Fruit fly (Drosophila melanogaster) whole organism, prepupa: Measurements from ENCODE around the gene CG2975.

Source experiments
- Blimp-1 ChIP-seq: fragments of 200-800 bp; sonication (Bioruptor generic); optimal IDR thresholded peaks from 3 replicates; lab custom pipeline; 2017; ENCODE audit warnings: missing biosample characterization, missing genetic modification characterization, mild to moderate bottlenecking, moderate library complexity, missing genetic modification reagents
- CG10631 ChIP-seq: fragments of 200-800 bp; sonication (Bioruptor generic); optimal IDR thresholded peaks from 2 replicates; lab custom pipeline; 2016; ENCODE audit warnings: missing biosample characterization, missing genetic modification characterization
- CG10669 ChIP-seq: fragments of 200-800 bp; sonication (Bioruptor generic); optimal IDR thresholded peaks from 3 replicates; lab custom pipeline; 2018; ENCODE audit warnings: missing biosample characterization, mild to moderate bottlenecking, missing genetic modification characterization, moderate library complexity
- CG11294 ChIP-seq: fragments of 200-800 bp; sonication (Bioruptor generic); IDR thresholded peaks from 2 replicates; pipeline ENCODE4 v1.3.6; 2022; ENCODE audit warnings: missing biosample characterization, missing genetic modification characterization
- CG11902 ChIP-seq: fragments of 200-800 bp; sonication (Bioruptor generic); optimal IDR thresholded peaks from 3 replicates; lab custom pipeline; 2016; ENCODE audit warnings: missing biosample characterization, missing genetic modification characterization
- CG1621 ChIP-seq: fragments of 200-800 bp; sonication (Bioruptor generic); optimal IDR thresholded peaks from 3 replicates; lab custom pipeline; 2018; ENCODE audit warnings: missing biosample characterization, mild to moderate bottlenecking, missing genetic modification characterization
- CG16779 ChIP-seq: fragments of 200-800 bp; sonication (Bioruptor generic); optimal IDR thresholded peaks from 3 replicates; lab custom pipeline; 2017; ENCODE audit warnings: missing biosample characterization, mild to moderate bottlenecking, missing genetic modification characterization
- CG3032 ChIP-seq: fragments of 200-800 bp; optimal IDR thresholded peaks from 2 replicates; lab custom pipeline; 2019; ENCODE audit warnings: missing biosample characterization, mild to moderate bottlenecking, missing genetic modification characterization, moderate library complexity
- CG31627 ChIP-seq: fragments of 200-800 bp; sonication (Bioruptor generic); optimal IDR thresholded peaks from 3 replicates; lab custom pipeline; 2016; ENCODE audit warnings: missing biosample characterization, missing genetic modification characterization
- CG32006 ChIP-seq: fragments of 200-800 bp; sonication (Bioruptor generic); optimal IDR thresholded peaks from 3 replicates; lab custom pipeline; 2017; ENCODE audit warnings: missing biosample characterization, mild to moderate bottlenecking, missing genetic modification characterization
- CG3919 ChIP-seq: fragments of 200-800 bp; sonication (Bioruptor generic); optimal IDR thresholded peaks from 3 replicates; lab custom pipeline; 2016; ENCODE audit warnings: missing biosample characterization, missing genetic modification characterization
- CG6163 ChIP-seq: fragments of 200-800 bp; sonication (Bioruptor generic); IDR thresholded peaks from 3 replicates; pipeline ENCODE4 v1.3.6; 2022; ENCODE audit warnings: missing biosample characterization, missing genetic modification characterization
- CG6276 ChIP-seq: fragments of 200-800 bp; sonication (Bioruptor generic); optimal IDR thresholded peaks from 2 replicates; lab custom pipeline; 2017; ENCODE audit warnings: missing biosample characterization, mild to moderate bottlenecking, missing genetic modification characterization
- CG6808 ChIP-seq: fragments of 200-800 bp; sonication (Bioruptor generic); optimal IDR thresholded peaks from 3 replicates; lab custom pipeline; 2017; ENCODE audit warnings: missing biosample characterization, missing genetic modification characterization, mild to moderate bottlenecking, moderate library complexity, missing genetic modification reagents
- CG6854 ChIP-seq: fragments of 200-800 bp; sonication (Bioruptor generic); optimal IDR thresholded peaks from 2 replicates; lab custom pipeline; 2017; ENCODE audit warnings: missing biosample characterization, mild to moderate bottlenecking, missing genetic modification characterization
- CG7368 ChIP-seq: fragments of 200-800 bp; sonication (Bioruptor generic); optimal IDR thresholded peaks from 3 replicates; lab custom pipeline; 2016; ENCODE audit warnings: missing biosample characterization, missing genetic modification characterization
- CG8119 ChIP-seq: fragments of 200-800 bp; sonication (Bioruptor generic); IDR thresholded peaks from 3 replicates; pipeline ENCODE4 v1.3.6; 2022; ENCODE audit warnings: missing biosample characterization, missing genetic modification characterization
- CG8319 ChIP-seq: fragments of 200-800 bp; sonication (Bioruptor generic); optimal IDR thresholded peaks from 3 replicates; lab custom pipeline; 2016; ENCODE audit warnings: missing biosample characterization, missing genetic modification characterization
- CG9139 ChIP-seq: fragments of 200-800 bp; sonication (Bioruptor generic); optimal IDR thresholded peaks from 3 replicates; lab custom pipeline; 2017; ENCODE audit warnings: missing biosample characterization, mild to moderate bottlenecking, missing genetic modification characterization
- Eip75B ChIP-seq: fragments of 200-800 bp; sonication (Bioruptor generic); optimal IDR thresholded peaks from 3 replicates; lab custom pipeline; 2016; ENCODE audit warnings: missing biosample characterization, missing genetic modification characterization
- Eip78C ChIP-seq: fragments of 200-800 bp; sonication (Bioruptor generic); peaks from one replicate; lab custom pipeline; 2016; ENCODE audit warnings: missing biosample characterization, missing genetic modification characterization
- Ets21C ChIP-seq: fragments of 200-800 bp; sonication (Bioruptor generic); optimal IDR thresholded peaks from 3 replicates; lab custom pipeline; 2016; ENCODE audit warnings: missing biosample characterization, missing genetic modification characterization
- Ets96B ChIP-seq: fragments of 200-800 bp; optimal IDR thresholded peaks from 2 replicates; lab custom pipeline; 2019; ENCODE audit warnings: missing biosample characterization, mild to moderate bottlenecking, missing genetic modification characterization, moderate library complexity
- Gug ChIP-seq: fragments of 200-800 bp; sonication (Bioruptor generic); IDR thresholded peaks from 2 replicates; pipeline ENCODE4 v1.3.6; 2022; ENCODE audit warnings: missing biosample characterization, missing genetic modification characterization
- Hr38 ChIP-seq: sonication (Bioruptor generic); optimal IDR thresholded peaks from 2 replicates; lab custom pipeline; 2016; ENCODE audit warnings: missing biosample characterization, missing genetic modification characterization
- Hr4 ChIP-seq: fragments of 200-800 bp; sonication (Bioruptor generic); optimal IDR thresholded peaks from 3 replicates; lab custom pipeline; 2016; ENCODE audit warnings: missing biosample characterization, missing genetic modification characterization
- Lpt ChIP-seq: fragments of 200-800 bp; sonication (Bioruptor generic); optimal IDR thresholded peaks from 3 replicates; lab custom pipeline; 2016; ENCODE audit warnings: missing biosample characterization, missing genetic modification characterization
- OdsH ChIP-seq: fragments of 200-800 bp; sonication (Bioruptor generic); optimal IDR thresholded peaks from 3 replicates; lab custom pipeline; 2016; ENCODE audit warnings: missing biosample characterization, missing genetic modification characterization
- Smox ChIP-seq: fragments of 200-800 bp; sonication (Bioruptor generic); optimal IDR thresholded peaks from 3 replicates; lab custom pipeline; 2016; ENCODE audit warnings: missing biosample characterization, missing genetic modification characterization
- Sox14 ChIP-seq: fragments of 200-800 bp; sonication (Bioruptor generic); optimal IDR thresholded peaks from 3 replicates; lab custom pipeline; 2016; ENCODE audit warnings: missing biosample characterization, missing genetic modification characterization
- achi ChIP-seq: fragments of 200-800 bp; sonication (Bioruptor generic); optimal IDR thresholded peaks from 3 replicates; lab custom pipeline; 2016; ENCODE audit warnings: missing biosample characterization, missing genetic modification characterization
- acj6 ChIP-seq: fragments of 200-800 bp; sonication (Bioruptor generic); optimal IDR thresholded peaks from 3 replicates; lab custom pipeline; 2016; ENCODE audit warnings: missing biosample characterization, missing genetic modification characterization
- dsx ChIP-seq: fragments of 200-800 bp; optimal IDR thresholded peaks from 3 replicates; lab custom pipeline; 2019; ENCODE audit warnings: missing biosample characterization, mild to moderate bottlenecking, missing genetic modification characterization, moderate library complexity; ENCODE audit not compliant: poor library complexity, severe bottlenecking
- esn ChIP-seq: fragments of 200-800 bp; sonication (Bioruptor generic); optimal IDR thresholded peaks from 2 replicates; lab custom pipeline; 2016; ENCODE audit warnings: missing biosample characterization, mild to moderate bottlenecking, missing genetic modification characterization, moderate library complexity
- fd59A ChIP-seq: fragments of 200-800 bp; sonication (Bioruptor generic); optimal IDR thresholded peaks from 2 replicates; lab custom pipeline; 2017; ENCODE audit warnings: missing biosample characterization, mild to moderate bottlenecking, missing genetic modification characterization, missing genetic modification reagents
- net ChIP-seq: fragments of 200-800 bp; sonication (Bioruptor generic); optimal IDR thresholded peaks from 3 replicates; lab custom pipeline; 2016; ENCODE audit warnings: missing biosample characterization, missing genetic modification characterization
- pdm3 ChIP-seq: fragments of 200-800 bp; sonication (Bioruptor generic); optimal IDR thresholded peaks from 3 replicates; lab custom pipeline; 2016; ENCODE audit warnings: missing biosample characterization, missing genetic modification characterization
- salr ChIP-seq, 2 experiments: fragments of 200-800 bp; sonication (Bioruptor generic); optimal IDR thresholded peaks; 3 replicates each; lab custom pipeline; 2016 to 2018; ENCODE audit warnings: missing biosample characterization in 2 of 2, missing genetic modification characterization in 2 of 2, mild to moderate bottlenecking in 1 of 2
- spab ChIP-seq: fragments of 200-800 bp; sonication (Bioruptor generic); optimal IDR thresholded peaks from 2 replicates; lab custom pipeline; 2017; ENCODE audit warnings: missing biosample characterization, mild to moderate bottlenecking, missing genetic modification characterization, missing genetic modification reagents
- ss ChIP-seq, 2 experiments: fragments of 200-800 bp; sonication (Bioruptor generic); optimal IDR thresholded peaks; 2 replicates in 1 of 2; 3 replicates in 1 of 2; lab custom pipeline; 2017 to 2018; ENCODE audit warnings: mild to moderate bottlenecking in 2 of 2, missing biosample characterization in 2 of 2, missing genetic modification characterization in 2 of 2, moderate library complexity in 1 of 2
- svp ChIP-seq: fragments of 200-800 bp; sonication (Bioruptor generic); peaks from one replicate; lab custom pipeline; 2016; ENCODE audit warnings: missing biosample characterization, missing genetic modification characterization
- vri ChIP-seq: fragments of 200-800 bp; sonication (Bioruptor generic); optimal IDR thresholded peaks from 3 replicates; lab custom pipeline; 2016; ENCODE audit warnings: missing biosample characterization, mild to moderate bottlenecking, missing genetic modification characterization

CG2975 gene

DNA sequence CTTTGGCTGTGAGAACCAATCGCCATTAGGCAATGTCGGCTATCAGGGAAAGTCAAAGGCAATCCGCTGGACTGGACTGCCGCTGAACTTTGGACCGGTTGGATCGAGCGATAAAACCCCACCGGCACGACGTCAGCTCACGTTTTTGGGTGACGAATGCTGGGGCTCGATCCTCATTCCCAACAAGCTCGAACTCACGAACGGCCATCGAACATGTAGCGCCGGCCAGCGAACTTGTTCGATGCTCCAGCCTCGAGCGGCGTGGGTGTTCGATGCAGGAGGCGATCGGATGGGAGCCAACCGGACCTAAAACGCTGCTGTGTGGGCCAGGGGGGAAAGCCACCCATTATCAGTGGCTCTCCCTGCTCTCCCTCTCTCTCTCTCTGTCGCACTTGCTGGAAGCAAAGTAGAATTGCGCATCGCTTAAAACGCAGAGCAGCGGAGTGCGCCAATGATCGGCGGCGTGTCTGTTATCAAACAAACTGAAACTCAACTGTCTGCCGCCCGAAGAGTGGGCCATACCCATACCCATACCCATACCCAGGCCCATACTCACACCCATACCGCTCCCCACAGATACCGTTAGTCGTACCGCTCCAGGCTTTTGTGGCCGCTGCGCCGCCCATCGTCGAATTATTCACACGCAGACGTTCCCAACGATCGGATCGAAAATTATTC lies 35.2 kb upstream of the CG2975 start, which contains the start of gene daw (continued):
- TF ChIP-seq fd59A (GFP tag; lab: Kevin White, UChicago) = no peak
- TF ChIP-seq CG3032 (tag; lab: Kevin White, UChicago) = no peak
- peak; percentile 63 for TF ChIP-seq CG8119 (GFP tag; lab: Robert Waterston, UW)
- no peak for TF ChIP-seq Ets21C (GFP tag; lab: Kevin White, UChicago)
- peak; percentile 38 for TF ChIP-seq Sox14 (GFP tag; lab: Kevin White, UChicago)
- TF ChIP-seq vri (GFP tag; lab: Kevin White, UChicago) = peak; percentile 28
- TF ChIP-seq Hr4 (GFP tag; lab: Kevin White, UChicago) = no peak
- TF ChIP-seq CG11902 (GFP tag; lab: Kevin White, UChicago) = no peak
- no peak for TF ChIP-seq CG31627 (GFP tag; lab: Kevin White, UChicago)
- TF ChIP-seq Lpt (GFP tag; lab: Kevin White, UChicago) = peak; percentile 6
- peak; percentile 76 for TF ChIP-seq CG16779 (tag; lab: Kevin White, UChicago)
- no peak for TF ChIP-seq CG11294 (GFP tag; lab: Robert Waterston, UW)
- peak; percentile 37 for TF ChIP-seq dsx (GFP tag; lab: Kevin White, UChicago)
- TF ChIP-seq Smox (GFP tag; lab: Kevin White, UChicago) = peak; percentile 10
- TF ChIP-seq OdsH (GFP tag; lab: Kevin White, UChicago) = no peak
- peak; percentile 58 for TF ChIP-seq CG10669 (GFP tag; lab: Kevin White, UChicago)
- peak; percentile 68 for TF ChIP-seq CG7368 (GFP tag; lab: Kevin White, UChicago)
- peak; percentile 60; the same call in 2 of the 3 replicates for TF ChIP-seq CG6163 (GFP tag; lab: Robert Waterston, UW)

DNA sequence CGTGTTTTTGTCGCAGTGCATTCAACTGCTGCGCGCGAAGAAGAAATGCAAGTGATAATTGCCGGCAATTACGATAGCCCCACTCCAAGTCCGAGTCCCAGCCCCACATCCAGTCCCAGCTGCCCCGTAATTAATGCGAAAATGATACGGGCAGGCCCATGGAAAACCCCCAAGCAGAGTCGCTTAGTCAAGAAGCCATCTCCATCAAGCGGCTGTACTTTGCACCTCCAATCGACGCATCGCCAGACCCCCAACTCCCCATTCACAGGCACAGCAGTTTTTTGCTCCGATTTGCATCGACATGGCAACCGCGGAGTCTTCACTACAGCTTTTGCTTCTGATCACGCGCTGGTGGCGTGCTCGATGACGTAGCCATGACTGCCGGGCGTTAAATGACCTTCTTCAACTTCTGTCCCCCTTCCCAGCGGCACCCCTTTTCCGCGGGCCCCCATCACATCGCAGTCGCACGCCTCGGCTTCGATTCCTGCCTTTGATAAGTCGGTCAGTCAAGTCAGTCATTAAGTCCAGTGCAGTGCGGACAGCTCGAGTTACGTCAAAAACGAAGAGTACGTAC lies 33.6 kb upstream of the CG2975 start:
- TF ChIP-seq CG6808 (GFP tag; lab: Kevin White, UChicago) (peak; percentile 82), Hr38 (GFP tag; lab: Kevin White, UChicago) (no peak), CG7368 (GFP tag; lab: Kevin White, UChicago) (peak; percentile 7), OdsH (GFP tag; lab: Kevin White, UChicago) (no peak), Gug (GFP tag; lab: Robert Waterston, UW) (no peak), pdm3 (GFP tag; lab: Kevin White, UChicago) (no peak), Sox14 (GFP tag; lab: Kevin White, UChicago) (peak; percentile 21), Ets21C (GFP tag; lab: Kevin White, UChicago) (no peak), CG3032 (tag; lab: Kevin White, UChicago) (no peak), CG32006 (peak; percentile 9), Ets96B (tag; lab: Kevin White, UChicago) (peak; percentile 32), CG11902 (GFP tag; lab: Kevin White, UChicago) (no peak), Eip75B (GFP tag; lab: Kevin White, UChicago) (peak; percentile 19), Blimp-1 (no peak), ss (GFP tag; optimal IDR thresholded peaks at IDR 0.05; lab: Kevin White, UChicago) (peak; percentile 90 to 91), CG6854 (GFP tag; lab: Kevin White, UChicago) (peak; percentile 70), Eip78C (GFP tag; lab: Kevin White, UChicago) (peak; percentile 69), CG3919 (GFP tag; lab: Kevin White, UChicago) (peak; percentile 55), esn (no peak), CG8319 (GFP tag; lab: Kevin White, UChicago) (peak; percentile 22), Lpt (GFP tag; lab: Kevin White, UChicago) (peak; percentile 35), CG6276 (GFP tag; lab: Kevin White, UChicago) (peak; percentile 64), salr (GFP tag; optimal IDR thresholded peaks at IDR 0.05; lab: Kevin White, UChicago) (no peak), svp (GFP tag; lab: Kevin White, UChicago) (peak; percentile 88), acj6 (GFP tag; lab: Kevin White, UChicago) (peak; percentile 15), spab (GFP tag; lab: Kevin White, UChicago) (peak; percentile 68), achi (peak; percentile 20), CG1621 (tag; lab: Kevin White, UChicago) (peak; percentile 71), dsx (GFP tag; lab: Kevin White, UChicago) (peak; percentile 3), net (GFP tag; lab: Kevin White, UChicago) (peak; percentile 72), CG9139 (GFP tag; lab: Kevin White, UChicago) (peak; percentile 87), CG16779 (tag; lab: Kevin White, UChicago) (peak; percentile 61), CG10631 (no peak), CG10669 (GFP tag; lab: Kevin White, UChicago) (peak; percentile 43)
